Fruit fly (Drosophila melanogaster): ENCODE results near the gene CG32815.
A peak's percentile ranks its signal among the peaks of the same experiment; 100 is the strongest.

Gene CG32815

dm6 chrX:948285-948556 lies 16.0 kb downstream of the CG32815 start (continued):
- TF ChIP-seq Bteb2 (GFP tag; optimal IDR thresholded peaks at IDR 0.05) (no peak), gro (GFP tag; optimal IDR thresholded peaks at IDR 0.05) (peak; percentile 2), sd (tag; optimal IDR thresholded peaks at IDR 0.05) (no peak), Sry-δ (GFP tag; optimal IDR thresholded peaks at IDR 0.05) (no peak), abd-A (tag; optimal IDR thresholded peaks at IDR 0.05) (no peak), pzg (GFP tag; optimal IDR thresholded peaks at IDR 0.05) (no peak), Usf (GFP tag; optimal IDR thresholded peaks at IDR 0.05) (no peak), Hmx (GFP tag; optimal IDR thresholded peaks at IDR 0.05) (no peak), CG4404 (GFP tag; IDR thresholded peaks at IDR 0.05) (no peak), grau (tag; optimal IDR thresholded peaks at IDR 0.05) (peak; percentile 79), bab2 (GFP tag; optimal IDR thresholded peaks at IDR 0.05) (peak; percentile 23), gsb-n (tag; optimal IDR thresholded peaks at IDR 0.05) (no peak), az2 (GFP tag; optimal IDR thresholded peaks at IDR 0.05) (no peak), zfh1 (GFP tag; IDR thresholded peaks at IDR 0.05) (0 out of 3 replicates have a peak, but pooled peaks have one; percentile 41), cato (GFP tag; optimal IDR thresholded peaks at IDR 0.05; ENCODE audit: borderline replicate concordance) (no peak), CG18599 (GFP tag; optimal IDR thresholded peaks at IDR 0.05) (peak; percentile 75), Eip74EF (GFP tag; optimal IDR thresholded peaks at IDR 0.05) (no peak), CG1792 (GFP tag; optimal IDR thresholded peaks at IDR 0.05) (no peak), usp (GFP tag; optimal IDR thresholded peaks at IDR 0.05) (no peak), dati (GFP tag; IDR thresholded peaks at IDR 0.05) (no peak), NfI (GFP tag; optimal IDR thresholded peaks at IDR 0.05) (no peak), CG5953 (GFP tag; IDR thresholded peaks at IDR 0.05) (no peak), ro (GFP tag; IDR thresholded peaks at IDR 0.05) (no peak), CG10654 (GFP tag; optimal IDR thresholded peaks at IDR 0.05) (no peak), CG18262 (tag; optimal IDR thresholded peaks at IDR 0.05) (no peak), TFAM (GFP tag; optimal IDR thresholded peaks at IDR 0.05) (no peak), chm (GFP tag; IDR thresholded peaks at IDR 0.05) (no peak), CG15514 (GFP tag; optimal IDR thresholded peaks at IDR 0.05) (peak; percentile 27), Pdp1 (GFP tag; optimal IDR thresholded peaks at IDR 0.05) (no peak), CG15696 (tag; optimal IDR thresholded peaks at IDR 0.05) (no peak), ato (GFP tag; IDR thresholded peaks at IDR 0.05; ENCODE audit: partially characterized antibody) (no peak), chif (GFP tag; optimal IDR thresholded peaks at IDR 0.05) (no peak), CG3726 (GFP tag; IDR thresholded peaks at IDR 0.05) (no peak), salm (tag; optimal IDR thresholded peaks at IDR 0.05) (no peak), CG7556 (GFP tag; optimal IDR thresholded peaks at IDR 0.05) (no peak), CG4282 (GFP tag; optimal IDR thresholded peaks at IDR 0.05) (no peak), cg (GFP tag; optimal IDR thresholded peaks at IDR 0.05) (no peak), CG2875 (GFP tag; optimal IDR thresholded peaks at IDR 0.05) (no peak), ap (GFP tag; IDR thresholded peaks at IDR 0.05) (no peak), org-1 (GFP tag; optimal IDR thresholded peaks at IDR 0.05) (no peak), CG7987 (GFP tag; optimal IDR thresholded peaks at IDR 0.05) (no peak), CG34224 (GFP tag; IDR thresholded peaks at IDR 0.05; ENCODE audit: partially characterized antibody) (no peak), Adf1 (GFP tag; IDR thresholded peaks at IDR 0.05) (0 out of 2 replicates have a peak, but pooled peaks have one; percentile 5), amos (GFP tag; IDR thresholded peaks at IDR 0.05; ENCODE audit: partially characterized antibody) (no peak), CG9817 (tag; optimal IDR thresholded peaks at IDR 0.05) (peak; percentile 18), CG2202 (tag; optimal IDR thresholded peaks at IDR 0.05) (no peak), zf30C (GFP tag; optimal IDR thresholded peaks at IDR 0.05) (no peak), prd (optimal IDR thresholded peaks at IDR 0.05) (no peak), prd (GFP tag; IDR thresholded peaks at IDR 0.05) (peak; percentile 34; the same call in 1 of the 3 replicates), gcm2 (GFP tag; optimal IDR thresholded peaks at IDR 0.05) (no peak), CG13287 (GFP tag; IDR thresholded peaks at IDR 0.05; ENCODE audit: partially characterized antibody) (no peak), CG14667 (GFP tag; IDR thresholded peaks at IDR 0.05) (no peak)
